Worm (Caenorhabditis elegans): ENCODE measurements around the gene srt-20.
A peak's percentile ranks its signal among the peaks of the same experiment; 100 is the strongest.
"Not testable (repeated sequence)": the region's sequence is repeated elsewhere in the genome, so short reads cannot be mapped to it uniquely, and the experiment has no call there.

srt-20 gene

ce11 chrV:4278735-4279134 lies at the start of gene srt-20:
TSS of gene srt-20 (minus strand) at chrV:4278835.
- TF ChIP-seq ceh-34, ceh-18, fax-1 (tag; optimal IDR thresholded peaks at IDR 0.05): not testable (repeated sequence)

- TF ChIP-seq zip-5 (tag; optimal IDR thresholded peaks at IDR 0.05) = no peak
- no peak for TF ChIP-seq ceh-34 (tag; optimal IDR thresholded peaks at IDR 0.05)
- TF ChIP-seq ceh-19 (GFP tag; optimal IDR thresholded peaks at IDR 0.05) = no peak
- peak; percentile 49 for TF ChIP-seq unc-55 (GFP tag; optimal IDR thresholded peaks at IDR 0.05)
Measured at ce11 chrV:4326841-4327240, 48.2 kb upstream of the srt-20 start, which contains the start of gene D2063.1. TSS of gene D2063.1 (plus strand) at chrV:4327121.

- TF ChIP-seq tbx-7 (tag; optimal IDR thresholded peaks at IDR 0.05) (no peak), syd-9 (tag; optimal IDR thresholded peaks at IDR 0.05) (no peak), madf-2 (tag; optimal IDR thresholded peaks at IDR 0.05) (no peak), odd-2 (tag; optimal IDR thresholded peaks at IDR 0.05) (no peak), eyg-1 (tag; optimal IDR thresholded peaks at IDR 0.05) (no peak), C38D4.7 (GFP tag; optimal IDR thresholded peaks at IDR 0.05) (no peak), unc-55 (GFP tag; optimal IDR thresholded peaks at IDR 0.05) (no peak), ceh-2 (tag; optimal IDR thresholded peaks at IDR 0.05) (no peak), sox-4 (tag; optimal IDR thresholded peaks at IDR 0.05) (no peak), F13H6.1 (tag; optimal IDR thresholded peaks at IDR 0.05) (no peak), ceh-9 (tag; optimal IDR thresholded peaks at IDR 0.05) (no peak), ceh-14 (tag; optimal IDR thresholded peaks at IDR 0.05) (no peak), ttx-3 (tag; optimal IDR thresholded peaks at IDR 0.05) (no peak), lin-11 (tag; optimal IDR thresholded peaks at IDR 0.05) (no peak), nfya-1 (tag; optimal IDR thresholded peaks at IDR 0.05) (no peak), sdc-2 (tag; optimal IDR thresholded peaks at IDR 0.05) (no peak), ceh-18 (tag; optimal IDR thresholded peaks at IDR 0.05) (no peak), K02D7.2 (tag; optimal IDR thresholded peaks at IDR 0.05) (no peak), elt-2 (tag; optimal IDR thresholded peaks at IDR 0.05) (no peak)
Measured at ce11 chrV:4325415-4325814, 46.8 kb upstream of the srt-20 start, which contains the start of gene nhr-125. TSS of gene nhr-125 (minus strand) at chrV:4325515.

ce11 chrV:4322706-4323105 lies 44.1 kb upstream of the srt-20 start, which contains the start of gene R02D1.2:
TSS of gene R02D1.2 (minus strand) at chrV:4322806.
- TF ChIP-seq pha-4 (tag; optimal IDR thresholded peaks at IDR 0.05) = no peak
- no peak for TF ChIP-seq madf-2 (tag; optimal IDR thresholded peaks at IDR 0.05)
- no peak for TF ChIP-seq ceh-24 (tag; optimal IDR thresholded peaks at IDR 0.05)
- TF ChIP-seq pha-2 (tag; optimal IDR thresholded peaks at IDR 0.05) = no peak
- TF ChIP-seq hlh-8 (tag; optimal IDR thresholded peaks at IDR 0.05) = no peak
- no peak for TF ChIP-seq pat-9 (tag; optimal IDR thresholded peaks at IDR 0.05)
- no peak for TF ChIP-seq ceh-22 (tag; optimal IDR thresholded peaks at IDR 0.05)
- TF ChIP-seq hlh-6 (tag; optimal IDR thresholded peaks at IDR 0.05) = no peak
- TF ChIP-seq pros-1 (tag; optimal IDR thresholded peaks at IDR 0.05) = no peak
- no peak for TF ChIP-seq ahr-1 (tag; optimal IDR thresholded peaks at IDR 0.05)
- no peak for TF ChIP-seq F13H6.1 (tag; optimal IDR thresholded peaks at IDR 0.05)
- no peak for TF ChIP-seq ceh-14 (tag; optimal IDR thresholded peaks at IDR 0.05)
- TF ChIP-seq unc-42 (tag; optimal IDR thresholded peaks at IDR 0.05) = no peak
- TF ChIP-seq sox-2 (GFP tag; IDR thresholded peaks at IDR 0.05) = no peak
- TF ChIP-seq C38D4.7 (GFP tag; optimal IDR thresholded peaks at IDR 0.05) = no peak
- TF ChIP-seq ceh-18 (tag; optimal IDR thresholded peaks at IDR 0.05) = no peak
- no peak for TF ChIP-seq hlh-13 (GFP tag; optimal IDR thresholded peaks at IDR 0.05)
- TF ChIP-seq dmd-4 (tag; optimal IDR thresholded peaks at IDR 0.05; ENCODE audit: borderline replicate concordance) = no peak
- TF ChIP-seq tbx-7 (tag; optimal IDR thresholded peaks at IDR 0.05) = no peak
- TF ChIP-seq gmeb-2 (tag; optimal IDR thresholded peaks at IDR 0.05) = no peak

All from whole organism, late embryonic.